Worm (Caenorhabditis elegans) whole organism, early embryonic: ENCODE measurements around the gene cst-2.
"Not testable (repeated sequence)": the region's sequence is repeated elsewhere in the genome, so short reads cannot be mapped to it uniquely, and the experiment has no call there.

Experiments used
- B0310.2 ChIP-seq: sonication (generic microtip); optimal IDR thresholded peaks from 2 replicates; lab custom pipeline; 2016; ENCODE audit warnings: mild to moderate bottlenecking, missing genetic modification characterization, missing compliant biosample characterization
- F13C5.2 ChIP-seq: sonication (generic microtip); optimal IDR thresholded peaks from 2 replicates; lab custom pipeline; 2017; ENCODE audit warnings: mild to moderate bottlenecking, missing genetic modification characterization, inconsistent platforms, missing compliant biosample characterization
- aly-1 ChIP-seq: sonication (generic microtip); optimal IDR thresholded peaks from 2 replicates; lab custom pipeline; 2016; ENCODE audit warnings: missing genetic modification characterization, missing compliant biosample characterization
- ama-1 ChIP-seq: fragments of 150-350 bp; optimal IDR thresholded peaks from 2 replicates; lab custom pipeline; 2014
- ceh-13 ChIP-seq: fragments of 200-800 bp; sonication (Bioruptor generic); optimal IDR thresholded peaks from 2 replicates; lab custom pipeline; 2018; ENCODE audit warnings: mild to moderate bottlenecking, missing genetic modification characterization, missing compliant biosample characterization
- ceh-36 ChIP-seq: sonication (generic microtip); optimal IDR thresholded peaks from 2 replicates; lab custom pipeline; 2016; ENCODE audit warnings: missing genetic modification characterization, inconsistent platforms, missing compliant biosample characterization
- ets-7 ChIP-seq: sonication (generic microtip); optimal IDR thresholded peaks from 2 replicates; lab custom pipeline; 2016; ENCODE audit warnings: missing genotype, missing genetic modification characterization, missing compliant biosample characterization
- flt-1 ChIP-seq: fragments of 200-800 bp; sonication (Bioruptor generic); IDR thresholded peaks from 2 replicates; pipeline ENCODE4 v1.3.6; 2022; ENCODE audit warnings: missing genetic modification characterization, missing compliant biosample characterization
- hmbx-1 ChIP-seq: sonication (generic microtip); optimal IDR thresholded peaks from 2 replicates; lab custom pipeline; 2016; ENCODE audit warnings: mild to moderate bottlenecking, missing genetic modification characterization, missing compliant biosample characterization
- hmg-4 ChIP-seq: fragments of 200-800 bp; sonication (Bioruptor generic); optimal IDR thresholded peaks from 2 replicates; lab custom pipeline; 2018; ENCODE audit warnings: mild to moderate bottlenecking, missing genetic modification characterization, missing compliant biosample characterization
- hnd-1 ChIP-seq: sonication (generic microtip); optimal IDR thresholded peaks from 2 replicates; lab custom pipeline; 2016; ENCODE audit warnings: missing genetic modification characterization, missing compliant biosample characterization
- pes-1 ChIP-seq: fragments of 200-800 bp; sonication (Bioruptor generic); IDR thresholded peaks from 2 replicates; pipeline ENCODE4 v1.3.6; 2022; ENCODE audit warnings: missing genetic modification reagents, missing genetic modification characterization, missing compliant biosample characterization
- scrt-1 ChIP-seq: fragments of 200-800 bp; sonication (Bioruptor generic); IDR thresholded peaks from 2 replicates; pipeline ENCODE4 v1.3.6; 2022; ENCODE audit warnings: missing genetic modification characterization, missing compliant biosample characterization
- sea-1 ChIP-seq: fragments of 200-800 bp; sonication (Bioruptor generic); conservative IDR thresholded peaks from 2 replicates; pipeline ENCODE4 v1.3.6; 2022; ENCODE audit warnings: missing genetic modification characterization, missing compliant biosample characterization
- tbx-11 ChIP-seq: fragments of 200-800 bp; sonication (Bioruptor generic); IDR thresholded peaks from 2 replicates; pipeline ENCODE4 v1.3.6; 2022; ENCODE audit warnings: missing genetic modification characterization, missing compliant biosample characterization
- tbx-37 ChIP-seq: fragments of 200-800 bp; sonication (Bioruptor generic); conservative IDR thresholded peaks from 2 replicates; pipeline ENCODE4 v1.3.6; 2022; ENCODE audit warnings: missing genetic modification reagents, missing genetic modification characterization, missing compliant biosample characterization
- tra-4 ChIP-seq: sonication (generic microtip); optimal IDR thresholded peaks from 2 replicates; lab custom pipeline; 2017; ENCODE audit warnings: missing genetic modification characterization, missing compliant biosample characterization

Gene cst-2

ce11 chrX:4335950-4336349, at the start of gene cst-2:
TSS of gene cst-2 (minus strand) at chrX:4336050.
- TF ChIP-seq flt-1 (GFP tag; lab: Robert Waterston, UW); scrt-1 (GFP tag; lab: Robert Waterston, UW); ceh-13 (GFP tag; lab: Kevin White, UChicago): not testable (repeated sequence)

DNA sequence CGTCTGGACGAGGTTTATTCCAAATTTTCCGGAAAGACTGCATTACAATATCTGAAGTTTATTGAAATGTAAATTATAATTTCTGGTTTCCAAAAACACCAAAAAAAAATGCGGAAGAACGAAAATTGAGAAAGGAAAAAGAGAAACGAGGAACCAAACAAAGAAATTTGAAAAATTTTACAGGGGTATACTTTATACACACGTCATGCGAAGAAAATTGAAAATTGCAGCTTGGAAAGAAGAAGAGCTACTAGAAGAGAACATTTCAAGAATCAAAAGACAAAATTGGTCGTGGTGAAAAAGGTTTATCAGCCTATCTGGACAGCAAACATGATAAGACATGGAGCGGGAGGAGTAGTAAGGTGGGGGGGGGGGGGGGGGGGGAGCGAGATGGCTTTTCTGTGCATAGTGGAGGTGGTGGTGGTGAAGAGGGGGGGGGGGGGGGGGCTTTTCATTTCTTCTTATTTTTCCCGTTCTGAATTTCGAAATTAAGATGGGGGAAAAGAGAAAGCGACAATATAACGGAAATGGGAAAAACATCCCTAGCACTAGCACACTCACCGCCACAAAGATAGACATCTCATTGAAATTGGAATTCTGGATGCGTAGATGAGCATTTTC, 47.6 kb upstream of the cst-2 start, which contains the start of gene lst-2:
Gene lst-2 (minus strand): TSS at position 51 of the 621 bp plus-strand sequence.
- no peak for TF ChIP-seq hmbx-1 (tag; lab: Kevin White, UChicago)
- no peak for TF ChIP-seq F13C5.2
- no peak for TF ChIP-seq hnd-1 (tag; lab: Kevin White, UChicago)
- no peak for TF ChIP-seq flt-1 (GFP tag; lab: Robert Waterston, UW)
- no peak for TF ChIP-seq ama-1
- no peak for TF ChIP-seq tbx-37 (GFP tag; lab: Robert Waterston, UW)
- no peak for TF ChIP-seq pes-1 (GFP tag; lab: Robert Waterston, UW)
- no peak for TF ChIP-seq tra-4 (tag; lab: Kevin White, UChicago)
- TF ChIP-seq scrt-1 (GFP tag; lab: Robert Waterston, UW) = no peak
- no peak for TF ChIP-seq ceh-13 (GFP tag; lab: Kevin White, UChicago)
- no peak for TF ChIP-seq tbx-11 (GFP tag; lab: Robert Waterston, UW)
- no peak for TF ChIP-seq sea-1 (GFP tag; lab: Robert Waterston, UW)
- no peak for TF ChIP-seq ets-7 (tag; lab: Kevin White, UChicago)
- TF ChIP-seq B0310.2 (tag; lab: Kevin White, UChicago) = no peak
- TF ChIP-seq ceh-36 (tag; lab: Kevin White, UChicago) = no peak
- no peak for TF ChIP-seq aly-1
- no peak for TF ChIP-seq hmg-4

DNA sequence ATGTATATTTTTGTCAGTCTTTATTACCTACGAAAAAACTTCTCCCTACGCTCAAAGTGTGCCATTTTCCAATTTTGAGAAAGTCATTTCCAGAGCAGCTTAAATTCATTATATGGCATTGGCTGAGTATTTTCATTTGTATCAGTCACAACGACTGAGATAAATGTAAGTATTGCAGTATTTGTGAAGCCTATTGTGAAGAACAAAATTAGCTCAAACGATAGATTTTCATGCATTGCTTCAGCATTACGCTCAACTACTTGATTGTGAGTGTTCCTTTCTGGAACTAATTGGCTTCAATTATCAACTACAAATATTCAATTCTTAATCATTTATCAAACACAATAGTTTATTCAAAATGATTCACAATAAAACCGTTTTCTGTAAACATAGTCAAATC, 41.8 kb upstream of the cst-2 start, which contains the start of gene R160.12:
Gene R160.12 (minus strand): TSS at position 101 of the 400 bp plus-strand sequence.
- TF ChIP-seq hnd-1 (tag; lab: Kevin White, UChicago) (no peak), ets-7 (tag; lab: Kevin White, UChicago) (no peak), aly-1 (no peak), sea-1 (GFP tag; lab: Robert Waterston, UW) (no peak), B0310.2 (tag; lab: Kevin White, UChicago) (no peak), ceh-13 (GFP tag; lab: Kevin White, UChicago) (no peak), hmg-4 (no peak), tra-4 (tag; lab: Kevin White, UChicago) (no peak)

ce11 chrX:4376801-4377200, 41.0 kb upstream of the cst-2 start, which contains the start of gene R160.2:
TSS of gene R160.2 (minus strand) at chrX:4376901.
- TF ChIP-seq hmbx-1 (tag; lab: Kevin White, UChicago) = no peak

DNA sequence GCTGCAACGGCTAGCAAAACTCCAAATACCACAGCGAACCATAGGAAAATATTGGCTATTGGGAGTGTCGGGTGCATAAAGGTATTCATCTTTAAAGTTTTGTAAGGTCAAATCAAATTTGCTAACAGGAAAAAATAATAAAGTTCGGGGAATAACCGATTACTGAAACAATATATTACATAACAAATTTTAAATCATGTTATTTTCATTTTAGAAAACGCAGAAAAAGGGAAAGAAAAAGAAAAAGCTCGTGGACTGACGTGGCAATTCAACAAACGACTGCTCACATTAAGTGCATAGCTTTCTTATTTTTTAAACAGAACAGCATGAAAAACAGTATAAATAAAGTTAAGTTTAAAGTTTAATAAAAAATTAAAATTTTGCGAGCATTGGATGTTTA, 37.3 kb upstream of the cst-2 start, which contains the start of gene R160.6:
Gene R160.6 (minus strand): TSS at position 101 of the 400 bp plus-strand sequence.
- no peak for TF ChIP-seq B0310.2 (tag; lab: Kevin White, UChicago)
- no peak for TF ChIP-seq flt-1 (GFP tag; lab: Robert Waterston, UW)
- TF ChIP-seq aly-1 = no peak
- no peak for TF ChIP-seq scrt-1 (GFP tag; lab: Robert Waterston, UW)
- TF ChIP-seq sea-1 (GFP tag; lab: Robert Waterston, UW) = no peak
- no peak for TF ChIP-seq hmg-4
- no peak for TF ChIP-seq ceh-13 (GFP tag; lab: Kevin White, UChicago)
- no peak for TF ChIP-seq tra-4 (tag; lab: Kevin White, UChicago)
- TF ChIP-seq hnd-1 (tag; lab: Kevin White, UChicago) = no peak
- no peak for TF ChIP-seq ets-7 (tag; lab: Kevin White, UChicago)
- no peak for TF ChIP-seq F13C5.2
- TF ChIP-seq hmbx-1 (tag; lab: Kevin White, UChicago) = no peak
- no peak for TF ChIP-seq pes-1 (GFP tag; lab: Robert Waterston, UW)
- TF ChIP-seq ceh-36 (tag; lab: Kevin White, UChicago) = no peak
- TF ChIP-seq ama-1 = no peak
- TF ChIP-seq tbx-11 (GFP tag; lab: Robert Waterston, UW) = no peak
- no peak for TF ChIP-seq tbx-37 (GFP tag; lab: Robert Waterston, UW)

ce11 chrX:4371988-4372387, 36.1 kb upstream of the cst-2 start, which contains the start of gene R160.14:
TSS of gene R160.14 (minus strand) at chrX:4372088.
- TF ChIP-seq scrt-1 (GFP tag; lab: Robert Waterston, UW) = no peak
- TF ChIP-seq hmbx-1 (tag; lab: Kevin White, UChicago) = no peak
- TF ChIP-seq sea-1 (GFP tag; lab: Robert Waterston, UW) = no peak
- no peak for TF ChIP-seq tra-4 (tag; lab: Kevin White, UChicago)
- no peak for TF ChIP-seq flt-1 (GFP tag; lab: Robert Waterston, UW)
- no peak for TF ChIP-seq hnd-1 (tag; lab: Kevin White, UChicago)
- TF ChIP-seq ceh-36 (tag; lab: Kevin White, UChicago) = no peak
- no peak for TF ChIP-seq hmg-4
- TF ChIP-seq F13C5.2 = no peak
- TF ChIP-seq pes-1 (GFP tag; lab: Robert Waterston, UW) = no peak
- no peak for TF ChIP-seq ama-1
- TF ChIP-seq ets-7 (tag; lab: Kevin White, UChicago) = no peak
- no peak for TF ChIP-seq B0310.2 (tag; lab: Kevin White, UChicago)
- no peak for TF ChIP-seq tbx-11 (GFP tag; lab: Robert Waterston, UW)

ce11 chrX:4371413-4371812, 35.6 kb upstream of the cst-2 start, which contains the start of gene R160.13:
TSS of gene R160.13 (minus strand) at chrX:4371513.
- no peak for TF ChIP-seq ets-7 (tag; lab: Kevin White, UChicago)
- no peak for TF ChIP-seq hmg-4
- TF ChIP-seq tra-4 (tag; lab: Kevin White, UChicago) = no peak
- TF ChIP-seq ama-1 = no peak
- TF ChIP-seq pes-1 (GFP tag; lab: Robert Waterston, UW) = no peak
- no peak for TF ChIP-seq hnd-1 (tag; lab: Kevin White, UChicago)
- no peak for TF ChIP-seq ceh-13 (GFP tag; lab: Kevin White, UChicago)
- TF ChIP-seq ceh-36 (tag; lab: Kevin White, UChicago) = no peak
- TF ChIP-seq tbx-11 (GFP tag; lab: Robert Waterston, UW) = no peak
- TF ChIP-seq tbx-37 (GFP tag; lab: Robert Waterston, UW) = no peak
- TF ChIP-seq flt-1 (GFP tag; lab: Robert Waterston, UW) = no peak
- no peak for TF ChIP-seq F13C5.2
- no peak for TF ChIP-seq hmbx-1 (tag; lab: Kevin White, UChicago)
- no peak for TF ChIP-seq B0310.2 (tag; lab: Kevin White, UChicago)
- TF ChIP-seq sea-1 (GFP tag; lab: Robert Waterston, UW) = no peak
